Fruit fly (Drosophila melanogaster): ENCODE results near the gene CG46459.

Gene CG46459

dm6 chr3R:10696371-10696777 lies at the start of gene CG46459, which contains the start of the genes pug and CG14683:
Gene CG46459 (plus strand): TSS chr3R:10696647.
Gene pug (plus strand): TSS chr3R:10696534.
Gene CG14683 (plus strand): TSS chr3R:10696647.
- TF ChIP-seq Ets98B (GFP tag; IDR thresholded peaks at IDR 0.05) (0 out of 2 replicates have a peak, but pooled peaks have one; percentile 11), CG8301 (tag; optimal IDR thresholded peaks at IDR 0.05) (no peak)

dm6 chr3R:10647171-10647570 lies 49.3 kb upstream of the CG46459 start:
- no peak for TF ChIP-seq CG12605 (GFP tag; IDR thresholded peaks at IDR 0.05)
- no peak for TF ChIP-seq Pif1A (GFP tag; optimal IDR thresholded peaks at IDR 0.05)
- no peak for TF ChIP-seq CG34367 (tag; optimal IDR thresholded peaks at IDR 0.05)
- TF ChIP-seq CG4496 (GFP tag; IDR thresholded peaks at IDR 0.05) = no peak
- TF ChIP-seq rn (GFP tag; IDR thresholded peaks at IDR 0.05) = no peak
- no peak for TF ChIP-seq CG32121 (GFP tag; IDR thresholded peaks at IDR 0.05)
- no peak for TF ChIP-seq CG17806 (tag; optimal IDR thresholded peaks at IDR 0.05)
- no peak for TF ChIP-seq Pif1B (GFP tag; optimal IDR thresholded peaks at IDR 0.05)
- no peak for TF ChIP-seq D1 (tag; optimal IDR thresholded peaks at IDR 0.05)

DNA sequence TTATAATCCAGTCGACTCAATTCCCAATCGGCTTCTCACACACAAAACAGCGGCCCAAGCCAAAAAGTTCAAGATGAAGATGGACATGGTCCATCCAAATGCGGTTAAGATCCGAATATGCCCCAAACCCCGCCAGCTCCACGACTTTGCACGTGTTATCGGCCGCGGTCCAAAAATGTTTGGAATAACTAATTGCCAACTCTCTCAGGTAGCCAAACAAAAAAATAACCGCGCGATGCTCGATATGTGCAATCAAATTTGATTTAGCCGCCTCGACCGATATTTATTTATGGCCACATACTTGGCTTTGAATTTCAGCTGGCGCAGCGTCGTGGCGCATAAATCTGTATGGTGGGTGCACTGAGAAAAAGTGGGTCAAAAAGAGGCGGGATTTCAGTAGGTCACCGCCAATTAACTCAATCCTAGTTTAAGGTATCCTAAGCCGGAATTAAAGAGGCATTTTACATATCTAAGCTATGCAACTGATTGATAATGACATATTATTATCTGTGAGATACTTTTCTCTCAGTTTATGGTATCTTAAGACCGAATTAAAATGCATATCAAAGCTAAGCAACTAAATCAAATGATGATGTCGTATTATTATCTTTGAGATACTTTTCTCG lies 47.8 kb upstream of the CG46459 start:
- no peak for TF ChIP-seq Pif1B (GFP tag; optimal IDR thresholded peaks at IDR 0.05)
- no peak for TF ChIP-seq D1 (tag; optimal IDR thresholded peaks at IDR 0.05)
- no peak for TF ChIP-seq CG32121 (GFP tag; IDR thresholded peaks at IDR 0.05)
- no peak for TF ChIP-seq CG14655 (GFP tag; optimal IDR thresholded peaks at IDR 0.05)
- TF ChIP-seq CG8159 (tag; optimal IDR thresholded peaks at IDR 0.05) = no peak
- TF ChIP-seq CG10348 (GFP tag; IDR thresholded peaks at IDR 0.05) = no peak
- TF ChIP-seq Snoo (tag; optimal IDR thresholded peaks at IDR 0.05) = no peak

dm6 chr3R:10650641-10651318 lies 45.7 kb upstream of the CG46459 start:
- TF ChIP-seq CG12605 (GFP tag; IDR thresholded peaks at IDR 0.05) (no peak), CG15710 (tag; optimal IDR thresholded peaks at IDR 0.05) (peak; percentile 3), Pif1B (GFP tag; optimal IDR thresholded peaks at IDR 0.05) (no peak), CG8301 (tag; optimal IDR thresholded peaks at IDR 0.05) (no peak), D1 (tag; optimal IDR thresholded peaks at IDR 0.05) (no peak), EcR (GFP tag; optimal IDR thresholded peaks at IDR 0.05) (no peak), CG8159 (tag; optimal IDR thresholded peaks at IDR 0.05) (peak; percentile 46), fd96Ca (GFP tag; IDR thresholded peaks at IDR 0.05) (no peak), Ets98B (GFP tag; IDR thresholded peaks at IDR 0.05) (no peak), CG14655 (GFP tag; optimal IDR thresholded peaks at IDR 0.05) (peak; percentile 14), CG13204 (GFP tag; optimal IDR thresholded peaks at IDR 0.05) (no peak), CG17806 (tag; optimal IDR thresholded peaks at IDR 0.05) (peak; percentile 30), Snoo (tag; optimal IDR thresholded peaks at IDR 0.05) (no peak), CG9948 (tag; optimal IDR thresholded peaks at IDR 0.05) (no peak), CG4496 (GFP tag; IDR thresholded peaks at IDR 0.05) (no peak), CG34367 (tag; optimal IDR thresholded peaks at IDR 0.05) (no peak), rn (GFP tag; IDR thresholded peaks at IDR 0.05) (no peak), gl (tag; optimal IDR thresholded peaks at IDR 0.05) (no peak), CG10348 (GFP tag; IDR thresholded peaks at IDR 0.05) (no peak), Pif1A (GFP tag; optimal IDR thresholded peaks at IDR 0.05) (peak; percentile 8), CG32121 (GFP tag; IDR thresholded peaks at IDR 0.05) (no peak)

dm6 chr3R:10654642-10655041 lies 41.8 kb upstream of the CG46459 start:
- TF ChIP-seq CG14655 (GFP tag; optimal IDR thresholded peaks at IDR 0.05) = peak; percentile 52
- peak; percentile 62 for TF ChIP-seq CG8301 (tag; optimal IDR thresholded peaks at IDR 0.05)
- no peak for TF ChIP-seq Ets98B (GFP tag; IDR thresholded peaks at IDR 0.05)

dm6 chr3R:10655968-10656367 lies 40.5 kb upstream of the CG46459 start:
- no peak for TF ChIP-seq CG13204 (GFP tag; optimal IDR thresholded peaks at IDR 0.05)
- TF ChIP-seq CG4496 (GFP tag; IDR thresholded peaks at IDR 0.05) = no peak
- TF ChIP-seq CG15710 (tag; optimal IDR thresholded peaks at IDR 0.05) = no peak
- no peak for TF ChIP-seq rn (GFP tag; IDR thresholded peaks at IDR 0.05)
- no peak for TF ChIP-seq CG8159 (tag; optimal IDR thresholded peaks at IDR 0.05)
- no peak for TF ChIP-seq CG9948 (tag; optimal IDR thresholded peaks at IDR 0.05)
- no peak for TF ChIP-seq Pif1B (GFP tag; optimal IDR thresholded peaks at IDR 0.05)
- peak; percentile 16 for TF ChIP-seq CG14655 (GFP tag; optimal IDR thresholded peaks at IDR 0.05)
- no peak for TF ChIP-seq D1 (tag; optimal IDR thresholded peaks at IDR 0.05)
- TF ChIP-seq CG34367 (tag; optimal IDR thresholded peaks at IDR 0.05) = no peak
- no peak for TF ChIP-seq CG10348 (GFP tag; IDR thresholded peaks at IDR 0.05)
- TF ChIP-seq CG32121 (GFP tag; IDR thresholded peaks at IDR 0.05) = no peak
- TF ChIP-seq EcR (GFP tag; optimal IDR thresholded peaks at IDR 0.05) = no peak
- TF ChIP-seq Pif1A (GFP tag; optimal IDR thresholded peaks at IDR 0.05) = no peak
- TF ChIP-seq gl (tag; optimal IDR thresholded peaks at IDR 0.05) = no peak
- no peak for TF ChIP-seq CG12605 (GFP tag; IDR thresholded peaks at IDR 0.05)
- TF ChIP-seq CG8301 (tag; optimal IDR thresholded peaks at IDR 0.05) = peak; percentile 4
- no peak for TF ChIP-seq Snoo (tag; optimal IDR thresholded peaks at IDR 0.05)
- no peak for TF ChIP-seq fd96Ca (GFP tag; IDR thresholded peaks at IDR 0.05)
- no peak for TF ChIP-seq Ets98B (GFP tag; IDR thresholded peaks at IDR 0.05)
- peak; percentile 39 for TF ChIP-seq CG17806 (tag; optimal IDR thresholded peaks at IDR 0.05)

All from whole organism, pupa.